Worm (Caenorhabditis elegans) whole organism, late embryonic: Measurements from ENCODE around the gene ule-5.
A peak's percentile ranks its signal among the peaks of the same experiment; 100 is the strongest.

Source experiments
- K02D7.2 ChIP-seq: sonication (generic microtip); optimal IDR thresholded peaks from 2 replicates; lab custom pipeline; 2017; ENCODE audit warnings: mild to moderate bottlenecking, missing genetic modification characterization, missing compliant biosample characterization
- K09A11.1 ChIP-seq: sonication (generic microtip); optimal IDR thresholded peaks from 2 replicates; lab custom pipeline; 2017; ENCODE audit warnings: antibody characterized with exemption, mild to moderate bottlenecking, missing genetic modification characterization, missing compliant biosample characterization; ENCODE audit not compliant: insufficient read depth
- T23F11.4 ChIP-seq: fragments of 200-800 bp; sonication (Bioruptor generic); optimal IDR thresholded peaks from 2 replicates; lab custom pipeline; 2018; ENCODE audit warnings: mild to moderate bottlenecking, missing genetic modification characterization, missing compliant biosample characterization
- ahr-1 ChIP-seq: sonication (generic microtip); optimal IDR thresholded peaks from 2 replicates; lab custom pipeline; 2016; ENCODE audit warnings: missing genetic modification characterization, missing compliant biosample characterization
- ama-1 ChIP-seq: fragments of 150-350 bp; optimal IDR thresholded peaks from 2 replicates; lab custom pipeline; 2014
- ceh-18 ChIP-seq: sonication (generic microtip); optimal IDR thresholded peaks from 2 replicates; lab custom pipeline; 2016; ENCODE audit warnings: missing genetic modification characterization, missing compliant biosample characterization
- ceh-2 ChIP-seq: sonication (generic microtip); optimal IDR thresholded peaks from 2 replicates; lab custom pipeline; 2016; ENCODE audit warnings: missing genotype, missing genetic modification characterization, missing compliant biosample characterization
- ceh-22 ChIP-seq: sonication (generic microtip); optimal IDR thresholded peaks from 2 replicates; lab custom pipeline; 2017; ENCODE audit warnings: missing biosample characterization, missing genetic modification characterization
- ceh-30 ChIP-seq: fragments of 150-350 bp; optimal IDR thresholded peaks from 2 replicates; lab custom pipeline; 2014; ENCODE audit warnings: missing biosample characterization, missing genetic modification characterization
- ceh-31 ChIP-seq: sonication (generic microtip); optimal IDR thresholded peaks from 2 replicates; lab custom pipeline; 2016; ENCODE audit warnings: missing genetic modification characterization, missing compliant biosample characterization
- ceh-45 ChIP-seq: fragments of 200-800 bp; sonication (Bioruptor generic); IDR thresholded peaks from 2 replicates; pipeline ENCODE4 v1.3.6; 2022; ENCODE audit warnings: missing genetic modification reagents, missing genetic modification characterization, missing compliant biosample characterization
- ceh-9 ChIP-seq: sonication (generic microtip); optimal IDR thresholded peaks from 2 replicates; lab custom pipeline; 2016; ENCODE audit warnings: mild to moderate bottlenecking, missing genetic modification characterization, inconsistent platforms, missing compliant biosample characterization
- elt-2 ChIP-seq: sonication (generic microtip); optimal IDR thresholded peaks from 2 replicates; lab custom pipeline; 2016; ENCODE audit warnings: missing genetic modification reagents, missing genetic modification characterization, missing compliant biosample characterization
- fax-1 ChIP-seq: sonication (generic microtip); optimal IDR thresholded peaks from 2 replicates; lab custom pipeline; 2016; ENCODE audit warnings: missing genotype, missing genetic modification characterization, missing compliant biosample characterization
- fkh-6 ChIP-seq: sonication (generic microtip); optimal IDR thresholded peaks from 2 replicates; lab custom pipeline; 2016; ENCODE audit warnings: missing genetic modification characterization, missing compliant biosample characterization
- hlh-8 ChIP-seq: sonication (generic microtip); optimal IDR thresholded peaks from 2 replicates; lab custom pipeline; 2016; ENCODE audit warnings: missing genotype, missing genetic modification characterization, missing compliant biosample characterization
- lin-11 ChIP-seq: fragments of 200-800 bp; sonication (Bioruptor generic); optimal IDR thresholded peaks from 2 replicates; lab custom pipeline; 2018; ENCODE audit warnings: mild to moderate bottlenecking, missing genetic modification characterization, missing compliant biosample characterization
- mec-3 ChIP-seq: sonication (generic microtip); optimal IDR thresholded peaks from 2 replicates; lab custom pipeline; 2016; ENCODE audit warnings: borderline replicate concordance, missing genetic modification characterization, missing compliant biosample characterization
- nfya-1 ChIP-seq: sonication (generic microtip); optimal IDR thresholded peaks from 2 replicates; lab custom pipeline; 2017; ENCODE audit warnings: missing genetic modification characterization, mild to moderate bottlenecking, missing compliant biosample characterization, antibody characterized with exemption, moderate library complexity
- nhr-232 ChIP-seq: sonication (generic microtip); optimal IDR thresholded peaks from 2 replicates; lab custom pipeline; 2016; ENCODE audit warnings: missing genetic modification characterization, missing compliant biosample characterization
- pax-1 ChIP-seq: fragments of 150-350 bp; optimal IDR thresholded peaks from 2 replicates; lab custom pipeline; 2014; ENCODE audit warnings: missing biosample characterization, missing genetic modification characterization
- pha-4 ChIP-seq: fragments of 150-350 bp; optimal IDR thresholded peaks from 2 replicates; lab custom pipeline; 2018; ENCODE audit warnings: missing biosample characterization, missing genetic modification reagents, missing genetic modification characterization
- pros-1 ChIP-seq: fragments of 150-350 bp; optimal IDR thresholded peaks from 2 replicates; lab custom pipeline; 2014; ENCODE audit warnings: missing biosample characterization, missing genetic modification reagents, missing genetic modification characterization
- ref-2 ChIP-seq: sonication (generic microtip); optimal IDR thresholded peaks from 2 replicates; lab custom pipeline; 2016; ENCODE audit warnings: missing genetic modification characterization, missing compliant biosample characterization
- rnt-1 ChIP-seq: sonication (generic microtip); optimal IDR thresholded peaks from 2 replicates; lab custom pipeline; 2016; ENCODE audit warnings: missing genetic modification characterization, missing compliant biosample characterization
- sdc-2 ChIP-seq: sonication (generic microtip); optimal IDR thresholded peaks from 2 replicates; lab custom pipeline; 2016; ENCODE audit warnings: missing genotype, missing genetic modification characterization, missing compliant biosample characterization
- sox-2 ChIP-seq: fragments of 200-800 bp; sonication (Bioruptor generic); IDR thresholded peaks from 2 replicates; pipeline ENCODE4 v1.3.6; 2022; ENCODE audit warnings: missing genetic modification reagents, missing genetic modification characterization, missing compliant biosample characterization
- sox-4 ChIP-seq: sonication (generic microtip); optimal IDR thresholded peaks from 2 replicates; lab custom pipeline; 2017; ENCODE audit warnings: mild to moderate bottlenecking, missing genetic modification characterization, inconsistent platforms, missing compliant biosample characterization
- syd-9 ChIP-seq: sonication (generic microtip); optimal IDR thresholded peaks from 2 replicates; lab custom pipeline; 2016; ENCODE audit warnings: mild to moderate bottlenecking, missing genetic modification characterization, moderate library complexity, missing compliant biosample characterization
- tbx-7 ChIP-seq: sonication (generic microtip); optimal IDR thresholded peaks from 2 replicates; lab custom pipeline; 2016; ENCODE audit warnings: missing genotype, missing genetic modification characterization, missing compliant biosample characterization
- unc-3 ChIP-seq, 2 experiments: fragments of 200-800 bp in 1 of 2; sonication (Bioruptor generic) in 1 of 2; sonication (generic microtip) in 1 of 2; conservative IDR thresholded peaks in 1 of 2; optimal IDR thresholded peaks in 1 of 2; 2 replicates each; pipeline versions ENCODE4 v1.3.6 to Lab custom; 2016 to 2022; ENCODE audit warnings: missing compliant biosample characterization in 2 of 2, missing genetic modification characterization in 2 of 2, missing genetic modification reagents in 1 of 2
- unc-42 ChIP-seq: sonication (generic microtip); optimal IDR thresholded peaks from 2 replicates; lab custom pipeline; 2016; ENCODE audit warnings: missing genotype, missing genetic modification characterization, missing compliant biosample characterization
- unc-86 ChIP-seq: sonication (generic microtip); optimal IDR thresholded peaks from 2 replicates; lab custom pipeline; 2016; ENCODE audit warnings: missing genetic modification characterization, missing compliant biosample characterization
- ztf-16 ChIP-seq: sonication (generic microtip); optimal IDR thresholded peaks from 2 replicates; lab custom pipeline; 2017; ENCODE audit warnings: missing genetic modification characterization, missing compliant biosample characterization

Gene ule-5

DNA sequence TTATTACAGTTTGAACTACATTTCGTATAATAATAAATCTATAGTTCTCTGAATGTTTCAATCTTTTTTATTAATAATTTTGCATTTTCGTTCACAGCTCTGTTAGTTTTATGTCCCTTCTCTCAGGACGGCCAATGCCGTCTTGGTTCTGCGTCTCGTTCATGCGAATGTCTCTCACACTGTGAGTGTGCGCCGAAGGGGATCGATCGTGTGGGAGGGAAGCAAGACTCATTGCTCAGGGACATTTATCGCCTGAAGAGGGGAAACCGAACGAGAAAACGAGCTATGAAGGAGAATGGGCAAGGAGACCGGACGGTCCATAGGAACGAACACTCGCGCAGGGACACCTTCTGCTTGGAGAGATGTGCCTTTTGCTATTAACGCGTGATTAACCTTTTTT is 16.1 kb downstream of the ule-5 start:
- TF ChIP-seq unc-42 (peak; percentile 28), ceh-31 (tag; lab: Kevin White, UChicago) (peak; percentile 46), sdc-2 (peak; percentile 97), pros-1 (tag; lab: Kevin White, UChicago) (no peak), unc-86 (tag; lab: Kevin White, UChicago) (no peak)

DNA sequence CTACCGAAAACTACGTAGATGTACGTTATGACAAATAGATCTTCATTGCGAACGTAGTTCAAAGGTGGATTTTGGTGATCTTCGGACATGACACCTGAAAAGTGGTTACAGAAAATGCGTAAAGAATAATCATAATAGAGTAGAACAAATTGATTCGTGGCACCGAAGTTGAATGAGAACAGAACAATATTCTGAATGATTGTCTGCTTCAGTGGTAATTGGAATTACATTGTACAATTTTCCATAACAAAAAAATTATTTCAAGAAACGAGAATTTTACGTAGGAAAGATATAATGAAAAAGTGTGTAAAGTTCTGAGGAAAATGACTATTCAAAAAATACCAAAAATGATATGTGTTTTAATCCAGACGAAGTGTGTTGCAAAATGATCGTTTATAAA is 19.7 kb downstream of the ule-5 start, which contains the start of gene Y62H9A.10:
Gene Y62H9A.10, minus strand, starts transcription at position 101 of the 400 bp plus-strand sequence.
- TF ChIP-seq ceh-2 (tag; lab: Kevin White, UChicago) = no peak
- no peak for TF ChIP-seq ceh-22 (tag; lab: Kevin White, UChicago)
- no peak for TF ChIP-seq ztf-16 (tag; lab: Kevin White, UChicago)
- TF ChIP-seq tbx-7 (tag; lab: Kevin White, UChicago) = no peak
- no peak for TF ChIP-seq sox-2 (GFP tag; lab: Robert Waterston, UW)
- no peak for TF ChIP-seq ama-1
- no peak for TF ChIP-seq hlh-8
- TF ChIP-seq ahr-1 (tag; lab: Kevin White, UChicago) = no peak
- no peak for TF ChIP-seq ceh-30 (tag; lab: Kevin White, UChicago)
- TF ChIP-seq ref-2 (tag; lab: Kevin White, UChicago) = no peak
- no peak for TF ChIP-seq K09A11.1

DNA sequence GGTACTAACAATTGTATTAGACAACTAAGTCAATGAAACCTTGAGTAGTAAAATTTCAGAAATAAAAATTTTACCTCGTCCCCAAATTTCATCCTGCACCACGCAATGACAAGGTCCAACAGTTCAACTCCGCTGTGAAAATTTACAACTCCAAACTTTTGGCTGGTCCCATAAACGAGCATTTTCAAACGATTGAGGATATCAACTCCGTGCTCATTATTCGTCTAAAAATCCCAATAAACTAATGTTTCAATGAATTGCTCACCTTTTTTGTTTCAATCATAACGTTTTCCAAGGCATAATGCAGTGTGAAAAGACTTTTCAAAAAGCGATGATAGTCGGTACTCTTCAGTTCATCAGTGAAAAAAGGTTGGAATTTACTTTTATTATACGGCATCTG is 23.7 kb downstream of the ule-5 start:
- no peak for TF ChIP-seq tbx-7 (tag; lab: Kevin White, UChicago)
- no peak for TF ChIP-seq ztf-16 (tag; lab: Kevin White, UChicago)
- no peak for TF ChIP-seq K02D7.2 (tag; lab: Kevin White, UChicago)
- TF ChIP-seq pax-1 = no peak
- TF ChIP-seq syd-9 (tag; lab: Kevin White, UChicago) = no peak
- TF ChIP-seq ceh-22 (tag; lab: Kevin White, UChicago) = no peak
- no peak for TF ChIP-seq ahr-1 (tag; lab: Kevin White, UChicago)
- no peak for TF ChIP-seq fkh-6 (tag; lab: Kevin White, UChicago)

DNA sequence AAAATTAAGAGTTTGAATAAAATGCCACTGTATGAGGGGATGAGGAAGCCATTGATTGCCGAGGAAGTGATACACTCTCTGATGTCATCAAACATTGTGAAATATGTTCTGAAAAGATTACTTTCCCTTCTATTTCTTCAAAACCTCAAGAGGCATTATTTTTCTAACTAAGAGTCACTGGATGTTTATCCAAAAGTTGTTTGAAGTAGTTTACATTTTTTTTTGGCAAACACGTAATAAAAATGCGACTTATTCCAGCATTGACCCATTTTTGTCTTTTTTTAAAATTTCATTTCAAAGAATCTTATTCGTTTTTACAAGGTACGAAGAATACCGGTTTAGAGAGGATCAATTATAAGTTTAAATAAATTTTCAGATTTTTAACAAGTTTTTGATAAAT is 24.3 kb downstream of the ule-5 start, which contains the start of gene Y62H9A.11:
Gene Y62H9A.11, minus strand, starts transcription at position 101 of the 400 bp plus-strand sequence.
- TF ChIP-seq ref-2 (tag; lab: Kevin White, UChicago) = no peak
- no peak for TF ChIP-seq T23F11.4
- no peak for TF ChIP-seq ztf-16 (tag; lab: Kevin White, UChicago)
- no peak for TF ChIP-seq fax-1 (tag; lab: Kevin White, UChicago)

DNA sequence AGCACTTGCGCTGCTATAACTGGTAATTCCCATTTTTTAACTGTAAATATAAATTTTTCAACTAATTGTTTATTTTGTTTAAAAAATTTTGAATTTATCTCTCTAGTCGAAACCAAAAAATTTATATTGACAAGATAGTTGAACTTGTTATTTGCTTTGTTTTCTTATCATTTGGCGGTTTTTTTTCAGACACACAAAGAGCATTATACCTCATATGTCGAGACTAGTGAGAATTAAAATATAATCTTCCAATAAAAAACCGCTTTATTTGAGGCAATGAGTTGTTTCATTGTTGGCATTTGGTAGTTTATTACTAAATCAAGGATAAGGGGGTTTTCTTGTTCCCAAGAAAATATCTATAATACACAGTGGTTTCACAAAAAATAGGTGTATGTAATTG is 25.3 kb downstream of the ule-5 start:
- TF ChIP-seq ceh-45 (GFP tag; lab: Robert Waterston, UW) (no peak), syd-9 (tag; lab: Kevin White, UChicago) (no peak), mec-3 (tag; lab: Kevin White, UChicago) (no peak), fkh-6 (tag; lab: Kevin White, UChicago) (no peak), ceh-9 (tag; lab: Kevin White, UChicago) (no peak), pha-4 (tag; lab: Kevin White, UChicago) (no peak), lin-11 (tag; lab: Kevin White, UChicago) (no peak), hlh-8 (no peak), nhr-232 (tag; lab: Kevin White, UChicago) (no peak), ceh-18 (no peak), elt-2 (tag; lab: Kevin White, UChicago) (no peak), rnt-1 (tag; lab: Kevin White, UChicago) (no peak), K02D7.2 (tag; lab: Kevin White, UChicago) (no peak), nfya-1 (no peak), unc-3 (GFP tag; conservative IDR thresholded peaks at IDR 0.05; lab: Robert Waterston, UW) (no peak), unc-3 (tag; optimal IDR thresholded peaks at IDR 0.05; lab: Kevin White, UChicago) (no peak), sox-4 (tag; lab: Kevin White, UChicago) (no peak)
